Worm (Caenorhabditis elegans): Measurements from ENCODE around the gene sumv-1.

The sumv-1 gene

DNA sequence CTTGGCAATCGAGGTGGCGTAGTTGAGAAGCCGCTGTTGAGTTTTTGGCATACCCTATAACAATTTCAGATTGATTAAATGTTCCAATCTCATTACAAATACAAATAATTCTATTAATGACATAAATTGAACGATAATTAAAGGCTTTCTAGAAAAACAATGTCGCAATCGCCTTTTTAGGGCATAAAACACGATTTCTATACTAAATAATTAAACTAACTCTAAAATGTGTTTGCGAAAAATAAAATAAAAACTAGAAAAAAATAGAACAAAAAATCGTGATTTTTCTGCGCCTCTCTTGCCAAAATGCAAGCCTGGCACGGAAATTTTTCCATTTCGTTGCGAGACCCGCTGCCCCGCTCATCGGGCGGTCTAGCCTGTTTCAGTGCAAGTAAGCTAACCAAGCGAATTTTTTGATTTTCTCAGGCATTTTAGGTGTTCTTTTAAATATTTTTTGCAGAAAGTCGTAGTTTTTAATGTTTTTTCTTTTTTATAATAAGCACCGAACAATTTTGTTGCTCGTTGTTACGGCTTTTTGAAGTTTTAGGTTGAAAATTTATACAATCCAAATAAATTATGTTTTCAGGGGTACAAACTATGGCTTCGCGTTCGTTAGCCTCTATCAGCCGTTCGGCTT lies 26.0 kb downstream of the sumv-1 start, which contains the start of the genes C34E10.12, C34E10.10 and atp-2 (continued):
- TF ChIP-seq tlf-1 (GFP tag; optimal IDR thresholded peaks at IDR 0.05) (peak; percentile 13), egrh-3 (GFP tag; IDR thresholded peaks at IDR 0.05) (peak; percentile 50), snpc-1.3 (tag; optimal IDR thresholded peaks at IDR 0.05; ENCODE audit: insufficient read depth) (peak; percentile 62), ceh-100 (GFP tag; IDR thresholded peaks at IDR 0.05) (peak; percentile 57; the same call in 1 of the 2 replicates), ceh-91 (GFP tag; IDR thresholded peaks at IDR 0.05) (no peak), ekl-4 (GFP tag; IDR thresholded peaks at IDR 0.05) (peak; percentile 59), zfh-2 (GFP tag; conservative IDR thresholded peaks at IDR 0.05) (no peak), aptf-3 (GFP tag; IDR thresholded peaks at IDR 0.05) (no peak), hlh-26 (GFP tag; conservative IDR thresholded peaks at IDR 0.05) (no peak), sptf-2 (GFP tag; optimal IDR thresholded peaks at IDR 0.05) (no peak), F52B5.7 (tag; optimal IDR thresholded peaks at IDR 0.05) (no peak), hmg-20 (GFP tag; IDR thresholded peaks at IDR 0.05) (no peak), chd-7 (tag; optimal IDR thresholded peaks at IDR 0.05) (no peak), dox-1 (GFP tag; IDR thresholded peaks at IDR 0.05) (peak; percentile 56), B0035.1 (tag; optimal IDR thresholded peaks at IDR 0.05) (no peak), D2030.7 (GFP tag; IDR thresholded peaks at IDR 0.05) (no peak; the same call in 1 of the 2 replicates), ztf-25 (GFP tag; IDR thresholded peaks at IDR 0.05) (no peak), B0261.1 (tag; optimal IDR thresholded peaks at IDR 0.05) (no peak), madf-3 (GFP tag; IDR thresholded peaks at IDR 0.05) (no peak), aptf-2 (GFP tag; conservative IDR thresholded peaks at IDR 0.05) (no peak), F57C9.4 (tag; optimal IDR thresholded peaks at IDR 0.05) (no peak), madf-6 (GFP tag; IDR thresholded peaks at IDR 0.05) (peak; percentile 72), rcor-1 (GFP tag; IDR thresholded peaks at IDR 0.05) (peak; percentile 39; the same call in 1 of the 2 replicates), tbp1 (GFP tag; optimal IDR thresholded peaks at IDR 0.05) (peak; percentile 61), nhr-27 (tag; optimal IDR thresholded peaks at IDR 0.05) (no peak), fkh-3 (tag; optimal IDR thresholded peaks at IDR 0.05) (no peak), pha-4 (tag; optimal IDR thresholded peaks at IDR 0.05) (peak; percentile 11), nhr-120 (GFP tag; IDR thresholded peaks at IDR 0.05) (no peak), die-1 (tag; optimal IDR thresholded peaks at IDR 0.05) (no peak), lin-54 (GFP tag; optimal IDR thresholded peaks at IDR 0.05) (peak; percentile 71), mes-4 (tag; optimal IDR thresholded peaks at IDR 0.05) (no peak), unc-62 (GFP tag; optimal IDR thresholded peaks at IDR 0.05) (no peak), attf-3 (GFP tag; conservative IDR thresholded peaks at IDR 0.05) (peak; percentile 57; the same call in 1 of the 2 replicates), K12H6.12 (tag; optimal IDR thresholded peaks at IDR 0.05) (no peak), lir-1 (GFP tag; conservative IDR thresholded peaks at IDR 0.05) (no peak), attf-6 (GFP tag; IDR thresholded peaks at IDR 0.05) (no peak), C17E4.6 (GFP tag; IDR thresholded peaks at IDR 0.05) (no peak), B0019.2 (GFP tag; conservative IDR thresholded peaks at IDR 0.05) (no peak), hsf-1 (GFP tag; IDR thresholded peaks at IDR 0.05) (no peak), akir-1 (GFP tag; optimal IDR thresholded peaks at IDR 0.05) (no peak), Y56A3A.18 (GFP tag; IDR thresholded peaks at IDR 0.05) (no peak), let-607 (tag; optimal IDR thresholded peaks at IDR 0.05) (no peak), egl-18 (GFP tag; IDR thresholded peaks at IDR 0.05) (no peak), tbx-9 (tag; optimal IDR thresholded peaks at IDR 0.05; ENCODE audit: borderline replicate concordance) (no peak), lin-35 (GFP tag; optimal IDR thresholded peaks at IDR 0.05) (peak in 1 of 3 experiments; percentile 76), athp-1 (tag; optimal IDR thresholded peaks at IDR 0.05) (no peak), madf-8 (GFP tag; conservative IDR thresholded peaks at IDR 0.05) (no peak), ceh-79 (tag; optimal IDR thresholded peaks at IDR 0.05) (no peak)

All from whole organism, young adult.